Fruit fly (Drosophila melanogaster): ENCODE results near the gene Eig71Eh.

Eig71Eh gene

dm6 chr3L:15684017-15684416 is 24.8 kb upstream of the Eig71Eh start:
- TF ChIP-seq ovo (GFP tag; optimal IDR thresholded peaks at IDR 0.05) = no peak
- no peak for TF ChIP-seq kay (GFP tag; ENCODE audit: borderline replicate concordance)
- no peak for TF ChIP-seq tj (GFP tag; optimal IDR thresholded peaks at IDR 0.05)
- no peak for TF ChIP-seq bab1 (GFP tag; optimal IDR thresholded peaks at IDR 0.05)
- no peak for TF ChIP-seq toe (GFP tag; optimal IDR thresholded peaks at IDR 0.05)
- no peak for TF ChIP-seq CG11617 (GFP tag; optimal IDR thresholded peaks at IDR 0.05)
- TF ChIP-seq CG33017 (tag; optimal IDR thresholded peaks at IDR 0.05) = no peak
- no peak for TF ChIP-seq CG5204 (GFP tag; optimal IDR thresholded peaks at IDR 0.05)
- TF ChIP-seq cnc (optimal IDR thresholded peaks at IDR 0.05) = no peak
- TF ChIP-seq CG1620 (GFP tag; optimal IDR thresholded peaks at IDR 0.05) = no peak

- TF ChIP-seq CG1620 (GFP tag; optimal IDR thresholded peaks at IDR 0.05) (no peak), toe (GFP tag; optimal IDR thresholded peaks at IDR 0.05) (no peak), CG5204 (GFP tag; optimal IDR thresholded peaks at IDR 0.05) (no peak)
These were observed 24.2 kb upstream of the Eig71Eh start, which contains the start of the genes CG7579 and Pgant8 for dm6 chr3L:15683345-15683922. CG7579 (minus strand) TSS chr3L:15683445. Pgant8 (plus strand) TSS chr3L:15683872.

dm6 chr3L:15679420-15679819 is 20.2 kb upstream of the Eig71Eh start, which contains the start of gene CG7304:
CG7304 (plus strand) TSS chr3L:15679720.
- TF ChIP-seq toe (GFP tag; optimal IDR thresholded peaks at IDR 0.05) = no peak

dm6 chr3L:15678284-15678683 is 19.0 kb upstream of the Eig71Eh start:
- TF ChIP-seq cic (GFP tag; optimal IDR thresholded peaks at IDR 0.05) = no peak
- TF ChIP-seq CG14711 (tag; optimal IDR thresholded peaks at IDR 0.05) = no peak
- TF ChIP-seq CG5204 (GFP tag; optimal IDR thresholded peaks at IDR 0.05) = no peak
- TF ChIP-seq CG12768 (GFP tag; optimal IDR thresholded peaks at IDR 0.05) = no peak
- TF ChIP-seq CG7101 (tag; optimal IDR thresholded peaks at IDR 0.05) = no peak
- no peak for TF ChIP-seq CG1620 (GFP tag; optimal IDR thresholded peaks at IDR 0.05)

- TF ChIP-seq CG12768 (GFP tag; optimal IDR thresholded peaks at IDR 0.05) = no peak
- TF ChIP-seq ovo (GFP tag; optimal IDR thresholded peaks at IDR 0.05) = no peak
- no peak for TF ChIP-seq CG11617 (GFP tag; optimal IDR thresholded peaks at IDR 0.05)
- TF ChIP-seq CG7045 (GFP tag; optimal IDR thresholded peaks at IDR 0.05) = no peak
- no peak for TF ChIP-seq CG14711 (tag; optimal IDR thresholded peaks at IDR 0.05)
- no peak for TF ChIP-seq CG7101 (tag; optimal IDR thresholded peaks at IDR 0.05)
- TF ChIP-seq CG33017 (tag; optimal IDR thresholded peaks at IDR 0.05) = no peak
- TF ChIP-seq pad (GFP tag; optimal IDR thresholded peaks at IDR 0.05) = no peak
- no peak for TF ChIP-seq kay (GFP tag; ENCODE audit: borderline replicate concordance)
- no peak for TF ChIP-seq Crg-1 (GFP tag; optimal IDR thresholded peaks at IDR 0.05)
- no peak for TF ChIP-seq bab1 (GFP tag; optimal IDR thresholded peaks at IDR 0.05)
- no peak for TF ChIP-seq Clk (GFP tag; optimal IDR thresholded peaks at IDR 0.05)
- no peak for TF ChIP-seq CG1620 (GFP tag; optimal IDR thresholded peaks at IDR 0.05)
- TF ChIP-seq Mnt (GFP tag; optimal IDR thresholded peaks at IDR 0.05) = no peak
- no peak for TF ChIP-seq cic (GFP tag; optimal IDR thresholded peaks at IDR 0.05)
- TF ChIP-seq tj (GFP tag; optimal IDR thresholded peaks at IDR 0.05) = no peak
- TF ChIP-seq Hr96 (GFP tag; optimal IDR thresholded peaks at IDR 0.05) = no peak
- no peak for TF ChIP-seq toe (GFP tag; optimal IDR thresholded peaks at IDR 0.05)
These were observed 18.4 kb upstream of the Eig71Eh start for dm6 chr3L:15677662-15678061.

- TF ChIP-seq pad (GFP tag; optimal IDR thresholded peaks at IDR 0.05) (no peak), bab1 (GFP tag; optimal IDR thresholded peaks at IDR 0.05) (no peak), Hr96 (GFP tag; optimal IDR thresholded peaks at IDR 0.05) (no peak)
These were observed 15.9 kb upstream of the Eig71Eh start for dm6 chr3L:15675111-15675510.

- no peak for TF ChIP-seq pad (GFP tag; optimal IDR thresholded peaks at IDR 0.05)
- no peak for TF ChIP-seq Hr96 (GFP tag; optimal IDR thresholded peaks at IDR 0.05)
- no peak for TF ChIP-seq cnc (optimal IDR thresholded peaks at IDR 0.05)
- TF ChIP-seq CG33017 (tag; optimal IDR thresholded peaks at IDR 0.05) = no peak
- no peak for TF ChIP-seq ovo (GFP tag; optimal IDR thresholded peaks at IDR 0.05)
- TF ChIP-seq CG14711 (tag; optimal IDR thresholded peaks at IDR 0.05) = no peak
These were observed 13.6 kb upstream of the Eig71Eh start for dm6 chr3L:15672800-15673199.

dm6 chr3L:15670455-15670854 is 11.2 kb upstream of the Eig71Eh start:
- TF ChIP-seq Crg-1 (GFP tag; optimal IDR thresholded peaks at IDR 0.05) = no peak
- no peak for TF ChIP-seq bab1 (GFP tag; optimal IDR thresholded peaks at IDR 0.05)
- no peak for TF ChIP-seq CG11617 (GFP tag; optimal IDR thresholded peaks at IDR 0.05)
- no peak for TF ChIP-seq CG7045 (GFP tag; optimal IDR thresholded peaks at IDR 0.05)
- TF ChIP-seq Mnt (GFP tag; optimal IDR thresholded peaks at IDR 0.05) = no peak
- TF ChIP-seq CG14711 (tag; optimal IDR thresholded peaks at IDR 0.05) = no peak
- TF ChIP-seq tj (GFP tag; optimal IDR thresholded peaks at IDR 0.05) = no peak
- TF ChIP-seq CG7101 (tag; optimal IDR thresholded peaks at IDR 0.05) = no peak
- TF ChIP-seq Hr96 (GFP tag; optimal IDR thresholded peaks at IDR 0.05) = no peak
- TF ChIP-seq pad (GFP tag; optimal IDR thresholded peaks at IDR 0.05) = no peak
- no peak for TF ChIP-seq cic (GFP tag; optimal IDR thresholded peaks at IDR 0.05)
- TF ChIP-seq CG5204 (GFP tag; optimal IDR thresholded peaks at IDR 0.05) = no peak
- TF ChIP-seq CG12768 (GFP tag; optimal IDR thresholded peaks at IDR 0.05) = no peak
- no peak for TF ChIP-seq CG33017 (tag; optimal IDR thresholded peaks at IDR 0.05)
- TF ChIP-seq cnc (optimal IDR thresholded peaks at IDR 0.05) = no peak
